Worm (Caenorhabditis elegans) whole organism, L4 larva: Measurements from ENCODE around the gene scl-19.
A peak's percentile ranks its signal among the peaks of the same experiment; 100 is the strongest.

Source experiments
- D1046.2 ChIP-seq: fragments of 200-800 bp; sonication (Bioruptor generic); IDR thresholded peaks from 2 replicates; pipeline ENCODE4 v1.3.6; 2022; ENCODE audit warnings: missing genetic modification characterization, missing compliant biosample characterization
- F26F4.8 ChIP-seq: fragments of 200-800 bp; sonication (Bioruptor generic); conservative IDR thresholded peaks from 2 replicates; pipeline ENCODE4 v1.3.6; 2022; ENCODE audit warnings: missing genetic modification characterization, missing compliant biosample characterization
- T20F7.1 ChIP-seq: fragments of 200-800 bp; sonication (Bioruptor generic); optimal IDR thresholded peaks from 2 replicates; lab custom pipeline; 2018; ENCODE audit warnings: mild to moderate bottlenecking, missing genetic modification characterization, missing compliant biosample characterization
- Y105C5A.15 ChIP-seq: fragments of 200-800 bp; sonication (Bioruptor generic); IDR thresholded peaks from 2 replicates; pipeline ENCODE4 v1.3.6; 2022; ENCODE audit warnings: missing genetic modification characterization, missing compliant biosample characterization
- Y48G9A.11 ChIP-seq: fragments of 200-800 bp; sonication (Bioruptor generic); IDR thresholded peaks from 2 replicates; pipeline ENCODE4 v1.3.6; 2022; ENCODE audit warnings: missing genetic modification reagents, missing genetic modification characterization, missing compliant biosample characterization
- ZK546.5 ChIP-seq, 2 experiments: sonication (generic microtip); optimal IDR thresholded peaks; 2 replicates each; lab custom pipeline; 2017; ENCODE audit warnings: missing biosample characterization in 2 of 2, missing genetic modification characterization in 2 of 2
- aha-1 ChIP-seq: fragments of 150-350 bp; peaks from one replicate; lab custom pipeline; 2014; ENCODE audit warnings: missing biosample characterization, missing genetic modification characterization
- ama-1 ChIP-seq: fragments of 150-350 bp; optimal IDR thresholded peaks from 2 replicates; lab custom pipeline; 2014; ENCODE audit warnings: inconsistent platforms, mixed read lengths
- attf-4 ChIP-seq: sonication (generic microtip); optimal IDR thresholded peaks from 3 replicates; lab custom pipeline; 2017; ENCODE audit warnings: missing biosample characterization, missing genetic modification characterization
- ceh-28 ChIP-seq: fragments of 150-350 bp; optimal IDR thresholded peaks from 2 replicates; lab custom pipeline; 2014; ENCODE audit warnings: missing biosample characterization, missing genetic modification reagents, missing genetic modification characterization
- ceh-44 ChIP-seq: fragments of 200-800 bp; sonication (Bioruptor generic); IDR thresholded peaks from 2 replicates; pipeline ENCODE4 v1.3.6; 2022; ENCODE audit warnings: missing genetic modification reagents, missing genetic modification characterization, missing compliant biosample characterization
- ctbp-1 ChIP-seq: fragments of 200-800 bp; sonication (Bioruptor generic); IDR thresholded peaks from 2 replicates; pipeline ENCODE4 v1.3.6; 2022; ENCODE audit warnings: missing genetic modification reagents, missing genetic modification characterization, missing compliant biosample characterization
- daf-12 ChIP-seq: fragments of 150-350 bp; optimal IDR thresholded peaks from 2 replicates; lab custom pipeline; 2014; ENCODE audit warnings: missing biosample characterization, missing genetic modification reagents, missing genetic modification characterization
- daf-16 ChIP-seq, 3 experiments: sonication (generic microtip); optimal IDR thresholded peaks; 2 replicates each; lab custom pipeline; 2016 to 2017; ENCODE audit warnings: missing genetic modification characterization in 3 of 3, missing genetic modification reagents in 3 of 3, mild to moderate bottlenecking in 2 of 3, missing compliant biosample characterization in 2 of 3, missing biosample characterization in 1 of 3, moderate library complexity in 1 of 3
- daf-8 ChIP-seq: fragments of 200-800 bp; sonication (Bioruptor generic); IDR thresholded peaks from 2 replicates; pipeline ENCODE4 v1.3.6; 2022; ENCODE audit warnings: missing genetic modification characterization, missing compliant biosample characterization
- dmd-6 ChIP-seq: fragments of 200-800 bp; sonication (Bioruptor generic); IDR thresholded peaks from 2 replicates; pipeline ENCODE4 v1.3.6; 2022; ENCODE audit warnings: missing genetic modification reagents, missing genetic modification characterization, missing compliant biosample characterization
- dmd-8 ChIP-seq: fragments of 200-800 bp; sonication (Bioruptor generic); IDR thresholded peaks from 2 replicates; pipeline ENCODE4 v1.3.6; 2022; ENCODE audit warnings: missing genetic modification characterization, missing compliant biosample characterization
- dmd-9 ChIP-seq: fragments of 200-800 bp; sonication (Bioruptor generic); IDR thresholded peaks from 2 replicates; pipeline ENCODE4 v1.3.6; 2022; ENCODE audit warnings: missing genetic modification reagents, missing genetic modification characterization, missing compliant biosample characterization
- duxl-1 ChIP-seq: sonication (generic microtip); optimal IDR thresholded peaks from 2 replicates; lab custom pipeline; 2016; ENCODE audit warnings: mild to moderate bottlenecking, missing genetic modification characterization, moderate library complexity, missing compliant biosample characterization; ENCODE audit not compliant: poor library complexity
- fkh-10 ChIP-seq: fragments of 150-350 bp; optimal IDR thresholded peaks from 2 replicates; lab custom pipeline; 2014; ENCODE audit warnings: missing biosample characterization, missing genetic modification reagents, missing genetic modification characterization
- hlh-30 ChIP-seq: sonication (generic microtip); optimal IDR thresholded peaks from 2 replicates; lab custom pipeline; 2017; ENCODE audit warnings: antibody characterized with exemption, mild to moderate bottlenecking, missing genetic modification characterization, missing compliant biosample characterization; ENCODE audit not compliant: insufficient read depth
- lim-7 ChIP-seq: fragments of 200-800 bp; sonication (Bioruptor generic); IDR thresholded peaks from 2 replicates; pipeline ENCODE4 v1.3.6; 2022; ENCODE audit warnings: missing genetic modification characterization, missing compliant biosample characterization
- lin-38 ChIP-seq: fragments of 200-800 bp; sonication (Bioruptor generic); IDR thresholded peaks from 2 replicates; pipeline ENCODE4 v1.3.6; 2022; ENCODE audit warnings: missing genetic modification reagents, missing genetic modification characterization, missing compliant biosample characterization
- lsy-2 ChIP-seq, 2 experiments: fragments of 150-350 bp in 1 of 2; sonication (generic microtip) in 1 of 2; optimal IDR thresholded peaks; 2 replicates each; lab custom pipeline; 2014 to 2017; ENCODE audit warnings: missing biosample characterization in 2 of 2, missing genetic modification characterization in 2 of 2
- mdt-29 ChIP-seq: fragments of 200-800 bp; sonication (Bioruptor generic); IDR thresholded peaks from 2 replicates; pipeline ENCODE4 v1.3.6; 2022; ENCODE audit warnings: missing genetic modification reagents, missing genetic modification characterization, missing compliant biosample characterization
- mes-2 ChIP-seq: sonication (generic microtip); optimal IDR thresholded peaks from 2 replicates; lab custom pipeline; 2016; ENCODE audit warnings: missing genotype, mild to moderate bottlenecking, missing genetic modification characterization, missing compliant biosample characterization; ENCODE audit not compliant: poor library complexity, severe bottlenecking
- nhr-11 ChIP-seq: fragments of 150-350 bp; optimal IDR thresholded peaks from 2 replicates; lab custom pipeline; 2014; ENCODE audit warnings: missing biosample characterization, missing genetic modification characterization
- nhr-76 ChIP-seq: fragments of 150-350 bp; optimal IDR thresholded peaks from 2 replicates; lab custom pipeline; 2014; ENCODE audit warnings: missing biosample characterization, missing genetic modification characterization
- nhr-77 ChIP-seq: fragments of 150-350 bp; optimal IDR thresholded peaks from 2 replicates; lab custom pipeline; 2014; ENCODE audit warnings: missing biosample characterization, missing genetic modification characterization
- set-16 ChIP-seq: fragments of 200-800 bp; sonication (Bioruptor generic); IDR thresholded peaks from 2 replicates; pipeline ENCODE4 v1.3.6; 2022; ENCODE audit warnings: missing genetic modification reagents, missing genetic modification characterization, missing compliant biosample characterization
- spr-1 ChIP-seq: sonication (generic microtip); optimal IDR thresholded peaks from 2 replicates; lab custom pipeline; 2016; ENCODE audit warnings: mild to moderate bottlenecking, missing genetic modification characterization, missing compliant biosample characterization
- tag-97 ChIP-seq: fragments of 200-800 bp; sonication (Bioruptor generic); IDR thresholded peaks from 2 replicates; pipeline ENCODE4 v1.3.6; 2022; ENCODE audit warnings: missing genetic modification characterization, missing compliant biosample characterization
- unc-130 ChIP-seq: sonication (generic microtip); optimal IDR thresholded peaks from 2 replicates; lab custom pipeline; 2016; ENCODE audit warnings: missing genetic modification reagents, missing genetic modification characterization, missing compliant biosample characterization
- vab-7 ChIP-seq: fragments of 200-800 bp; sonication (Bioruptor generic); IDR thresholded peaks from 2 replicates; pipeline ENCODE4 v1.3.6; 2022; ENCODE audit warnings: missing genetic modification reagents, missing genetic modification characterization, missing compliant biosample characterization
- zip-2 ChIP-seq: fragments of 150-350 bp; optimal IDR thresholded peaks from 2 replicates; lab custom pipeline; 2014; ENCODE audit warnings: missing biosample characterization, missing genetic modification characterization

scl-19 gene

DNA sequence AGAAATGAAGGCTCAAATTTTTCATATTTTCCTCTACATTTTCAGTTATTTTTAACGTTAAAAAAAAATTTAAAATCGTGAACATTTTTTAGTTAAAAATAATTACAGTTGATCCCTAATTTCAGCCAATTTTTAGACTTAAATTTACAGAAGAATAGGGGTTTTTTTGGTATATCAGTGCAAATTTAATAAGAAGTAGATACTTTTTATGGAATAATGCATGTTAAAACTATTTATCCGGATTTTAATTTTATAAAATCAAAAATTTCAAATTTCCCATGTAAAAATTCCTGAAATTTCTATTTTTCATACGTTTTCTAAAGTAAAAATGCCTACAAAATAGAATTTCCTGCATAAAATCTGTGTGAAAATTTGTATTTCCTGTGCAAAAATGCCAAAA is 7.7 kb upstream of the scl-19 start:
- no peak for TF ChIP-seq lim-7 (GFP tag; lab: Robert Waterston, UW)
- TF ChIP-seq aha-1: peak; percentile 54
- TF ChIP-seq ZK546.5 (tag; optimal IDR thresholded peaks at IDR 0.05; lab: Kevin White, UChicago): peak in 1 of 2 experiments; percentile 4

ce11 chrV:18724810-18725209 is 7.0 kb upstream of the scl-19 start:
- TF ChIP-seq Y48G9A.11 (GFP tag; lab: Robert Waterston, UW) (0 out of 2 replicates have a peak, but pooled peaks have one; percentile 22), dmd-9 (peak; percentile 68), D1046.2 (peak; percentile 90), set-16 (GFP tag; lab: Robert Waterston, UW) (peak; percentile 45; the same call in 1 of the 2 replicates)

- TF ChIP-seq F26F4.8 (GFP tag; lab: Robert Waterston, UW): no peak
- no peak for TF ChIP-seq nhr-77 (tag; lab: Kevin White, UChicago)
- no peak for TF ChIP-seq mdt-29 (GFP tag; lab: Robert Waterston, UW)
- TF ChIP-seq fkh-10 (GFP tag; lab: Kevin White, UChicago): no peak
- TF ChIP-seq daf-12 (tag; lab: Kevin White, UChicago): no peak
- no peak for TF ChIP-seq attf-4 (tag; lab: Kevin White, UChicago)
- no peak for TF ChIP-seq daf-8 (GFP tag; lab: Robert Waterston, UW)
- TF ChIP-seq dmd-8: no peak
- TF ChIP-seq dmd-6 (GFP tag; lab: Robert Waterston, UW): no peak
- no peak for TF ChIP-seq lim-7 (GFP tag; lab: Robert Waterston, UW)
- TF ChIP-seq spr-1 (tag; lab: Kevin White, UChicago): no peak
- TF ChIP-seq Y105C5A.15: no peak
- no peak for TF ChIP-seq ceh-44
- TF ChIP-seq unc-130: no peak
- no peak for TF ChIP-seq T20F7.1
- TF ChIP-seq zip-2 (tag; lab: Kevin White, UChicago): no peak
- no peak for TF ChIP-seq ama-1 (lab: Kevin White, UChicago)
- no peak for TF ChIP-seq dmd-9
- TF ChIP-seq, all 104 proteins: peak for 0
Observed at ce11 chrV:18725858-18726257, 5.9 kb upstream of the scl-19 start.

DNA sequence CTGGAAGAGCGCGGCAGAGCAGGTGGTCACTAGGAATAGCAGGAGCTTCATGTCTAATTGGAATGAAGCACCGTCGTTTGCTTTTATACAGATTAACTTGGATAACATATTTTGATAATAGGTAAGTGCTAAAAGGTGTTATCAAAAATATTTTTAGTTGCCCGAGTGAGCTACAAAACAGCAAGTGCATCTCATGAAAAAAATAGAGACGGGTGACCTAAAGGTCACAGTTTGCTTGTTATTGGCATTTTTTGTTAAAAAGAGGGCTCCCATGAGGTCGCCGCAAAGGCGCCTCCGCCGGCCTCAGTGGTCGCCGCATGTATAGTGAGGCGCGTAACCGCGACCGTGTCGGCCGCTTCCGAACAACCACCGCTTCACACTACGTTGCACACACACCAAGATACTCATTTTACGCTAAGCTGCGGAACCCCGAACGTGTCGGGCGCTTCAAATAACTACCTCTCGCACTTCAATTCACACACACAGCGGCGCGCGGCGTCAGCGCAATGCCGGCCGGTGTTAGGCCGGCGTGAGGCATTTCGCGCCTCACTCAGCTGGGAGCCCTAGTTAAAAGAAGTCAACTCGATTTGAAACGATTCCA is 2.4 kb upstream of the scl-19 start, which contains the start of gene asp-19:
Gene asp-19, minus strand, starts transcription at position 51 of the 601 bp plus-strand sequence.
- peak; percentile 62 for TF ChIP-seq set-16 (GFP tag; lab: Robert Waterston, UW)
- TF ChIP-seq nhr-76 (tag; lab: Kevin White, UChicago): no peak

DNA sequence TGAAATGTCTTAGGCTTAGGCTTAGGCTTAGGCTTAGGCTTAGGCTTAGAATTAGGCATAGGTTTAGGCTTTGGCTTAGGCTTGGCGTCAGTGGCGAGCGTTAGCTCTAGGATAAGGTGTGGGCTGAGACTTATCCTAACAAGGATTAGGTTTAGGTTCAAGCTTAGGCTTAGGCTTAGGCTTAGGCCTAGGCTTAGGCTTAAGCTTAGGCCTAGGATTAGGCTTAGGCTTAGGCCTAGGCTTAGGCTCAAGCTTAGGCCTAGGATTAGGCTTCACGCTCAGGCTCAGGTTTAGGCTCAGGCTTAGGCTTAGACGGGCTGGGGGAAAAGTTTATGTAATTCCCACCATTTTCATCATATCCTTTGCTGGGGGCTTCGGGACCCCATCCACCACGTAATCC is 2.2 kb downstream of the scl-19 start:
- TF ChIP-seq lim-7 (GFP tag; lab: Robert Waterston, UW) (no peak), vab-7 (no peak), T20F7.1 (no peak), mes-2 (tag; lab: Kevin White, UChicago) (no peak), lsy-2 (tag; optimal IDR thresholded peaks at IDR 0.05; lab: Kevin White, UChicago) (no peak), mdt-29 (GFP tag; lab: Robert Waterston, UW) (no peak), daf-16 (GFP tag; optimal IDR thresholded peaks at IDR 0.05; lab: Kevin White, UChicago) (no peak), daf-16 (tag; optimal IDR thresholded peaks at IDR 0.05; lab: Kevin White, UChicago) (no peak), hlh-30 (tag; lab: Kevin White, UChicago) (no peak), lin-38 (no peak), nhr-11 (no peak), ctbp-1 (GFP tag; lab: Robert Waterston, UW) (no peak), duxl-1 (no peak), fkh-10 (GFP tag; lab: Kevin White, UChicago) (no peak), tag-97 (no peak), ceh-28 (tag; lab: Kevin White, UChicago) (no peak), ceh-44 (no peak)
